Worm (Caenorhabditis elegans): ENCODE results near the gene ZK945.7.

The ZK945.7 gene

DNA sequence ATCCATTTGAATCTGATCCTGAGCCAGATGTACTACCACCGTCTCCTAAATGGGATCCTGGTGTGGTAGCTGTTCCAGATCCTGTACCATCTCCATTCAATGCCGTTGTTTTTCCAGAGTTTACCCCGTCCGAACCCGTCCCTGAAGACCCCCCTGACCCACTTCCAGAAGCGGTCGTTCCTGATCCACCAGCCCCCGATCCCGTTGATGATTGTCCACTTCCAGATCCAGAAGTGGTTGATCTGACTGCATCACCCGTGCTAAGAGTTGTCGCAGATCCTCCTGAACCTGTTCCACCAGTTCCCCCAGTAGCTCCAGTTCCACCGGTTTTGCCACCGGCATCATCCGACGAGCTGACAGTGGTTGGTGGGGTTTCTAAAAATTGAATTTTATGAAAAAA is 8.4 kb upstream of the ZK945.7 start:
- TF ChIP-seq W03F9.2 (tag; optimal IDR thresholded peaks at IDR 0.05): no peak
- no peak for TF ChIP-seq him-1 (tag; optimal IDR thresholded peaks at IDR 0.05)
- TF ChIP-seq dao-5 (tag; optimal IDR thresholded peaks at IDR 0.05): no peak

DNA sequence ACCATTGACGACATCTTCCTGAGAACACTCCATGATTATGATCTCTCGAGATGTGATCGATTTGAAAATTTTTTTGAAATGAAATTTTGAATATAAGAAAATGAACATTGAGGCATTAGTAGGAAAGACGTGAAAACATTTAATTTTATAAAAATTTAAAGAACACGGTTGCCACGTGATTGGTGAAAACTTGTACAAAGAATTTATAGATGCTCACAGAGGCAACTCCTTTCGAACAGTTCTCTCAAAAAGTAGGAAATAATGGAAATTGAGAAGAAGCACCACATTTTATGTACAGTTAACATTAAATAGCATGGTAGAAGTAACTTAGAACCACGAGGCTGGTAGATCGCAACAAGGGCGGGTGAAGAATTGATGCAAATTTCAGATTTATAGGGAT is 1.4 kb downstream of the ZK945.7 start, which contains the start of gene ZK945.6:
ZK945.6 (minus strand) TSS at position 101 of the 400 bp plus-strand sequence.
- TF ChIP-seq dao-5 (tag; optimal IDR thresholded peaks at IDR 0.05) (no peak), him-1 (tag; optimal IDR thresholded peaks at IDR 0.05) (no peak), W03F9.2 (tag; optimal IDR thresholded peaks at IDR 0.05) (no peak)

DNA sequence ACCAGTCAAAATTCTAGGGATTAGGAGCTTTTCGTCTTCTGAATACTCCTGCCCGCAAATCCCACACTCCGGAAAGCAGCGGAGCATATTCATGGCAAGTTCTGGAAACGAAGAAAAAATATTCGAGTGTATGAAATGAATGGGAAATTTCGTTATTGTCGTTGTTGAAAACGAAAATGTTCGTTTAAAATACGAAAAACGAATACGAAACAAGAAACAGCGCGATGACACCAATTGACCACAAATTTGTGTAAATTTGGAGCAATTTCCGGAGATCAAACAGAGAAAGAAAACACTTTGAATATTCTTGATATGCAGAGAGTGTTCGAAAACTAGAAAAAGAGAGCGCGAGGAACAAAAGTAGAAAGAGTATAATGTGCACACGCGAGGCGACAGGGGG is 2.7 kb downstream of the ZK945.7 start, which contains the start of gene ZK945.4:
ZK945.4 (minus strand) TSS at position 101 of the 400 bp plus-strand sequence.
- no peak for TF ChIP-seq dao-5 (tag; optimal IDR thresholded peaks at IDR 0.05)
- TF ChIP-seq W03F9.2 (tag; optimal IDR thresholded peaks at IDR 0.05): no peak
- TF ChIP-seq him-1 (tag; optimal IDR thresholded peaks at IDR 0.05): no peak

DNA sequence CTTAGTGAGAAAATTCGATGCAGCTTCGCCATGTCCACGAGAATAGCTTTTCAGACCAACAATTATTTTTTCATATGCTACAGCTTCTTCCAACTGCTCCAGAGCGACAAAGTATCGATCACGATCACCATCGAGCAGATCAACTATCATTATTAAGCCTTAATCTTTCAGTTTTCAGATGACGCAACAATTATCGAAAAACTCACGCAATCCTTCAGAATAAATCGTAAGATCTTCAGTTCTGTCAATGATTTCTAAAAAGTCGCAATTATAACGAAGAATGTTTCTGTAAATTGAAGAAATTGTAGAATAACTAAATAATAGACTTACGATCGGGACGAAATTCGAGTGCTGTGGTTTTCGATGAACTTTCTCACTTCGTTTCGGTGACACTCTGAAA is 5.1 kb downstream of the ZK945.7 start:
- TF ChIP-seq W03F9.2 (tag; optimal IDR thresholded peaks at IDR 0.05) (no peak), him-1 (tag; optimal IDR thresholded peaks at IDR 0.05) (no peak), dao-5 (tag; optimal IDR thresholded peaks at IDR 0.05) (no peak)

DNA sequence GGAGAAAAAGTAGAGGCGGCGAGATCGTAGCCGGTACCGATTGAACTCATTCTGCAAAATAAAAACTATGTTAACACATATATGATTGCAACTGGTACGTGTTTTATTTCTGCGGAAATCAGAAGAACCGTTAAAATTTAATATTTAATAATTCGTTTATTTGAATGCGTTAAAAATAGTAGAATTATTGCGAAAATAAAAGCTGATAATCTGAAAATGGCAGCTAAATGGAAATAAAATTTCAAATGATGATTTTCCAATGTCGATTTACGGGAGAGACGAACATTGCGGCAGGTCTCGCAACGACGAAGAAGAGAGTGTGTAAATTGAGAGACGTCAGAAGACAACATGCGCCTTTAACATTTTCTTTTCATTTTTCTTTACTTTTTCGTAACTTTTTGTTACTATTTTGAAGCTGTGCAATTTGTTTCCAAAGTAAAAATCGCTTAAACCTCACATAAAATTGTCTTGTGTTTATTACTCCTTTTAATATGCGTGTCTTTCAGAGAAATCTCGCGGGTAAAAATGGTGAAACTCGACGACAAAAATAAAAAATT is 8.4 kb downstream of the ZK945.7 start, which contains the start of the genes pas-7 and puf-12:
pas-7 (minus strand) TSS at position 51 of the 557 bp plus-strand sequence.
puf-12 (plus strand) TSS at position 507 of the 557 bp plus-strand sequence.
- TF ChIP-seq him-1 (tag; optimal IDR thresholded peaks at IDR 0.05) (no peak), W03F9.2 (tag; optimal IDR thresholded peaks at IDR 0.05) (peak; percentile 77), dao-5 (tag; optimal IDR thresholded peaks at IDR 0.05) (no peak)

DNA sequence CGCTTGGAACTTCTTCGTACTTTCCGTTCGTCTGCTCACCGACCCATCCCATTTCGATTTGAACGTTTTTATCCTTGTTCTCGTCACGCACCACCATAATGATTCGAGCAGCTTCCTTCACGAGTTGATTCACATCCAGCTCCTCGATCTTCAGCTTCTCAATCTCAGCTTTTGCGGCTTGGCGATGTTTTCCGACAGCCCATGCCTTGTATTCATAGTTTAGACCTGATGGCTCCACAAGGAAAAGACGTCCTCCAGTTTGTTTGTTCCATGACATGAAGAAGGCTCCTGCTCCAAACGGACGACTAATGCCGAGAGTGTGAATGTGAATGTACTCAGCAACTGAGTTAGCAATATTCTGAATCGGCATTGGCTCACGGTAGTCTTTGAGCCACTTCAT is 9.2 kb downstream of the ZK945.7 start:
- TF ChIP-seq dao-5 (tag; optimal IDR thresholded peaks at IDR 0.05): no peak
- TF ChIP-seq him-1 (tag; optimal IDR thresholded peaks at IDR 0.05): no peak
- no peak for TF ChIP-seq W03F9.2 (tag; optimal IDR thresholded peaks at IDR 0.05)

DNA sequence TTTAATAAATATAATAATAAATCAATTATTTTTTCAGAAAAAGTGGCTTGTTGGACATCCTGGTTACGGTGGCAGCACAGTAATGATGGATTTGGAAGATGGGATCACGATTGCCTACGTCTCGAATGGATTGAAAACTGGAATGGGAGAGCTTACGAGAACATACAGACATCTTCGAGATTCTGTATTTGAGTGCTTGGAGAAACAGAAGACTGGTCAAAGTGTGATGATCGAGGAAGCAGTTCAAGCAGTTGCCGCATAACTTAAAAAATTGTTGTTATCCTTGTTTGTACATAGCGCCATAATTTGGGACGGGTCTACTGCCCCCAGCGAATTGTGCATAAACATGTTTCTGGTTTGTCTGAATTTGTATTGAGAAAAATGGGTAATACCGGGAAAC is 9.8 kb downstream of the ZK945.7 start:
- TF ChIP-seq him-1 (tag; optimal IDR thresholded peaks at IDR 0.05) (no peak), W03F9.2 (tag; optimal IDR thresholded peaks at IDR 0.05) (no peak), dao-5 (tag; optimal IDR thresholded peaks at IDR 0.05) (no peak)

DNA sequence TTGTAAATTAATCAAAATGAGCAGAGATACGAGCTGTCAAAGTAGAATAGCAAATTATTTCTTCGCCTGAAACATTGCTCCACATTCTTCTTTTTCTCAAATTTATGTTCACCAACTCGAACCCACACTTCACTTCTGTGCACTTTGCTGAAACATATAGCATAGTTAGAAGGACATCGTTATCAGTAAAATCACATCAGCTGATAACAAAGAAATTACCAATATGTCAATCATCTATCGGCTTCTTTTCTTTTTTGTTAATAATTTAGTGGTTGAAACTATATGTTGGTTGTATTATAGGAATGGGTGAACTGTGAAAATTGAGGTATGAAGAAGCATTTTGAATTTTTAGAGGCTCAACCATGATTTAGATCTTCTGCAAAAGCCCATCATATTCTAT is 13.1 kb downstream of the ZK945.7 start:
- TF ChIP-seq dao-5 (tag; optimal IDR thresholded peaks at IDR 0.05) (no peak), W03F9.2 (tag; optimal IDR thresholded peaks at IDR 0.05) (no peak), him-1 (tag; optimal IDR thresholded peaks at IDR 0.05) (no peak)

DNA sequence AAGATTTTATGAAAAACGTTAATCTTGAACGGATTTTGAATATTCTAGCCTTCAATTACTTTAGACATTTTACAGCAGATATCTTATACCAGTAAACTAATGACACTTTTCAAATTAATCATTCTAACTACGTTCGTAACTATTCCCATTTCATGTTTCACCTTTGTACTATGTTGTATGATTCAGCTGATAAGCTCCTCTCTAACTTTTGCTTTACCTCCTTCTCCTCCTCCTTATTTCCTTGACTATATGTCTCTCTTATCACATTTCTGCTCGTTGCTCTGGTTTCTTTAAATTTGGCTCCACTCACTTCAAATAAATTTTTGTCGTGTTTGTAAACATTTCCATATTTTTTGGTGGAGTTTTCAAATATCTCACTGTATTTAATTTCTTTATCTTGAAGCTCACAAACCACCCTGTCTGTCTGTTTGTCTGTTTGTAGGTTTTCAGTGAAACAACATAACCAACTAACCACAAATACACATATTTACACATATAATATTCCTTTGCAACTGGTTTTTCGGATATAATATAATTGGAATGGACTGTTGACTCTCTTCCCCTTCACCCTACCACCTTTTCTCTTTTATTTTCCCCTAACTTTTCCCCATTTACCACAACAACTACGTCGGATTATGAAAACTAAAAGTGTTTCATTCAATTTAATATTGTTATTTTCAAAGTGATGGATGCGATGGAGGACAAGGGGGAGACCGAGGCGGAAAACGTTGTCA is 13.9 kb downstream of the ZK945.7 start, which contains the start of gene lact-2:
lact-2 (plus strand) TSS at position 684 of the 734 bp plus-strand sequence.
- no peak for TF ChIP-seq him-1 (tag; optimal IDR thresholded peaks at IDR 0.05)
- TF ChIP-seq W03F9.2 (tag; optimal IDR thresholded peaks at IDR 0.05): no peak
- no peak for TF ChIP-seq dao-5 (tag; optimal IDR thresholded peaks at IDR 0.05)

DNA sequence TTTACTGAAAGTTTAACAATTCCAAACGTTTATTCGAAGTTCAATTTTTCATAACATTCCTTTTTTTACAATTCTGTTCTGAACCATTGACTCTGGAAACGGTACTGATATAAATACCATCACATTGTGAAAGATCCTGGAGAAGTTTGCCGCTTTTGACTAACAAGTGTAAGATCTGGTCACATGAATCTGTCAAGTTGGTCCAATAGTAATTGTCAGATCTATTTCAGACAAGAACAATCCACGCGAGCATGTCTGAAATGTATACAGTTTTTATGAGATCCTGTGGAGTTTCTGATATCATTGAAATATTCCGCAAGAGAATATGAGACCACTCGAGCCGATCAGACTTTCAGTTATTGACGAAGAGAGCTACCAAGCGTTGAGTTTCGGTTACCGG is 15.2 kb downstream of the ZK945.7 start:
- no peak for TF ChIP-seq W03F9.2 (tag; optimal IDR thresholded peaks at IDR 0.05)
- no peak for TF ChIP-seq him-1 (tag; optimal IDR thresholded peaks at IDR 0.05)
- TF ChIP-seq dao-5 (tag; optimal IDR thresholded peaks at IDR 0.05): no peak

DNA sequence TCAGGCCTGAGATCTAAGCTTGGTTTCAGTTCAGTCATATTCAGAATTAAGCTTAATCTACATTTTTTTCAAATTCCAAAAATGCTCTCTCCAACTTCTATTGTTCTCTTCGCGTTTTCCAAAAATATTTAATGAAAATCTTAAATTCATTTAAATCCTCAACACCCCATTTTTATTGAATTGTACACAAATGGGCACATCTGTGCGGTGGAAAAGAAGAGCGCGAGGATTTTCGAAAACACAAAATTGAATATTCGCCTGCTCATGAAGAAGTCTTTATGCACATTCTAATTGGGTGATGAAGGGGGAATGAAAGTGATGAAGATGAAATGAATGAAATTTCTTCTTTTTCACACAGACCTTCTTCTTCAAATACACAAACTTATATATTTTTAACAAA is 23.8 kb downstream of the ZK945.7 start:
- TF ChIP-seq W03F9.2 (tag; optimal IDR thresholded peaks at IDR 0.05) (no peak), dao-5 (tag; optimal IDR thresholded peaks at IDR 0.05) (no peak), him-1 (tag; optimal IDR thresholded peaks at IDR 0.05) (no peak)

DNA sequence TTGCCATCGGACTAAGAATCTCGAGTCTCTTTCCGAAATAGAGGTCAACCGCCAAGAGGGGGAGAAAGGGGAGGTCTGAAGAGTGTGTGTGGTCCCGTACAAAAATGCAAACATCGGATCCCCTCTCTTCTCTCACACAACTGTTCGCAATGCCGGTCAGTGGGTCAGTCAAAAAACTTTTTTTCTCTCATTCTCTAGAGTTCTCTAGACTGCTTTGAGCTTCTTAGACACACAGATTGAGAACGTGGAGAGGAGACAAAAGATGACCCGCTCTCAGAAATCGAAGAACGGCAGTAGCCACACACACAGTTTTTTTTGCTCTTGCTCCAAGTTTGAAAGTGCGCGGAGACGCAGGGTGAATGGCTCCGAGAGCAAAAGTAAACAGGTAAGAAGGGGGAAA is 32.5 kb downstream of the ZK945.7 start:
- TF ChIP-seq him-1 (tag; optimal IDR thresholded peaks at IDR 0.05): no peak

DNA sequence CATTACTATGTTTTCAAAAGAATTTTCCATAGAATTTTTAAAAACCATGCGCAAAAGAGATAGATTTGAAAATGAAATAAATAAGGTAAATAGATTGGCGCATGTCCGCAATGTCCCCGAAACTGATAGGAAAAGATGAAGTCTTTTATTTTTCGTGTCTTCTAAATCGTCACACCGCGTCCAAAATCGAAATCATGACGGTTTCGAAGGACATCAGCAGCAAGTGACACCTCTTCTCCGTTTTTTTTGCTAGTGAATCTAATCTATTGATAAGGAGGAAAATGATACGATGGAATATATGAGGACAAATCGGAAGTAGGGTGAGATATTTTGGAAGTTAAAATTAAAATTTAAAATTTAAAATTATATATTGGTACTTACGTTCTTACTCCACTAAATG is 34.3 kb downstream of the ZK945.7 start:
- TF ChIP-seq W03F9.2 (tag; optimal IDR thresholded peaks at IDR 0.05): no peak
- no peak for TF ChIP-seq him-1 (tag; optimal IDR thresholded peaks at IDR 0.05)
- no peak for TF ChIP-seq dao-5 (tag; optimal IDR thresholded peaks at IDR 0.05)

DNA sequence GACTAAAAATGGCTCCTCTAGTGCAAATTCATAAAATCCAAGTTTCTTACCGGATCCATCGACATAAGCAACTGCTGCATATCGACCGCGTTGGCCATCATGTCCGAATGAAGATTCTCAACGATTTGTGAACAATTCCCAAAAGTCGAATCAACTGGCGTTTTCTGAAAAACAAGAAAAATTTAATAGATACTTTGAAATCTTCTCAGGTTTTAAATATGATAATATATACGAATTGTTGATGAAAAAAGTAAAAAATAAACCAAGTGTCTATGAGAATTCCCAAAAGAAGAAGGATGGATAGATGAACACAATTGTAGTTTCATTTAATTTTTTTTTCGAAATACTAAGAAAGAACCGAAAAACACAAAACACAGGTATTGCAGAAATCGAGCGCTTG is 40.5 kb downstream of the ZK945.7 start, which contains the start of gene die-1:
die-1 (minus strand) TSS at position 101 of the 400 bp plus-strand sequence.
- TF ChIP-seq W03F9.2 (tag; optimal IDR thresholded peaks at IDR 0.05) (no peak), him-1 (tag; optimal IDR thresholded peaks at IDR 0.05) (no peak), dao-5 (tag; optimal IDR thresholded peaks at IDR 0.05) (no peak)
